Fruit fly (Drosophila melanogaster) S2 (cell line): ENCODE measurements around the gene CG15446.

Experiments
- CG8478 ChIP-seq: fragments of >200 bp; optimal IDR thresholded peaks from 2 replicates; lab custom pipeline; 2018
- CTCF ChIP-seq, 2 experiments: fragments of >200 bp; optimal IDR thresholded peaks; 2 replicates each; lab custom pipeline; 2018

DNA sequence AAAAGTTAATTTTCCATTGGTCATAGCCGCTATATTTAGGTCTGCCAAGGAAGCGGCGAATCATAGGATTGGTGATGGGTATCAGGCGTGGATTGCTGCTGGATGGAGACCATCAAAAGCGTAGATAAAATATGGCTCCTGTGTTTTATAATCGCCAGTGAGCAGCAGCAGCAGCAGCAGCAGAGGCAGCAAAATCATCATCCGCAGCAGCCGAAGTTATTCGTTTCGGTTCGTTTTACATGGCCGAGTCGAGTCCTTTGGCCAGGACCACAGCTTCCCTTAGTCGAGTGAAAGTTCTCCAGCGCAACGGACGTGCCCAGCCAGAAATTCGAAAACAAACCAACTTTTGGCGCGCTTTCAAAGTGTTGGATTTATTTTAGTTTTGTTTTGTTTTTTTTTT, 8.5 kb downstream of the CG15446 start, which contains the start of gene stg1:
- no peak for TF ChIP-seq CTCF (optimal IDR thresholded peaks at IDR 0.05; lab: Kevin White, UChicago)
- TF ChIP-seq CG8478 (lab: Kevin White, UChicago) = no peak
